ENCODE assay signal across 2 worm cellular contexts in the genomic region with DNA sequence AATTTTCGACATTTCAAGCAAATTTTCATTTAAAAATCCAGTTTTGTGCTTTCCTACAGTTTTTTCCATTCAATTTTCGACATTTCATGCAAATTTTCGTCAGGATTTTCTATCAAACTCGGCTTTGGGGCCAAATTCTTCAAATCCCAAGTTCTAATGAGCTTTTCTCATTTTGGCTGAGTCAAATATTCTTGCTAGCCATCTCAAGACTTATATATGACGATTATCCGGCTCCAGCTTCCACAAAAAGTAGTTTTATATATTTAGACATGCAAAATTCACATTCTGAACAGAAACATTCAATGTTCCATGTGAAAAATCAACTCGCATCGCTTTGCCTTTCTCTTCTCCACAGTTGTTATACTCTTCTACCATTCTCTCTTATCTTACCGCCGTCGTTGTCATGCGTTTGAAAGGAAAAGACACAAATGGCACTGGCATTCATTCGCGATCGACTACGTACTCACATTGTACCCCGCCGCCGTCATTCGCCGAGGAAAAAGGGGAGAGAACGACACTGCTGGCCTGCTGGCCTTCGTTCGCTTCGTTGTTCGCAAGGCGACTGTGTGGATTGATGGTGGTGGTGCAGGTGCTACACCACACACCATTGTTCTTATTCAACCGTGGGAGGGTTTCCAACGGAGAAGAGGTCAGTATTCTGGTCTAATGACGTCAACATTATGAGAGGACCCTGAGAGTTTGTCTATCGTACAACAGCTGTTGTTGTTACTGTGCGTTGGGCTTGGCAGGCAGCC.
TF ChIP-seq lines count a peak whose summit lies in the region.

No protein-coding gene starts in this region.

TF ChIP-seq in whole organism, L1 larva, 84 proteins besides CTCF, POLR2A, EP300 and RAD21 (continued from another document):
- TF ChIP-seq dsc-1 (tag; optimal IDR thresholded peaks at IDR 0.05; lab: Kevin White, UChicago) = no peak
- peak in 1 of 2 experiments; percentile 43 for TF ChIP-seq mdl-1 (tag; optimal IDR thresholded peaks at IDR 0.05; lab: Kevin White, UChicago)
- TF ChIP-seq mep-1 (tag; optimal IDR thresholded peaks at IDR 0.05; lab: Kevin White, UChicago) = peak; percentile 54
- no peak for TF ChIP-seq unc-30 (tag; optimal IDR thresholded peaks at IDR 0.05; lab: Kevin White, UChicago)
- no peak for TF ChIP-seq unc-62 (GFP tag; optimal IDR thresholded peaks at IDR 0.05; lab: Kevin White, UChicago)
- no peak for TF ChIP-seq lin-13 (GFP tag; optimal IDR thresholded peaks at IDR 0.05; lab: Kevin White, UChicago)
- TF ChIP-seq nhr-20 (tag; optimal IDR thresholded peaks at IDR 0.05; lab: Kevin White, UChicago) = peak; percentile 44
- no peak for TF ChIP-seq fkh-8 (tag; optimal IDR thresholded peaks at IDR 0.05; lab: Kevin White, UChicago)
- TF ChIP-seq ets-5 (GFP tag; IDR thresholded peaks at IDR 0.05; lab: Robert Waterston, UW) = no peak
- TF ChIP-seq nhr-19 (GFP tag; conservative IDR thresholded peaks at IDR 0.05; lab: Robert Waterston, UW) = no peak
- no peak for TF ChIP-seq C04F5.9 (tag; optimal IDR thresholded peaks at IDR 0.05; lab: Kevin White, UChicago)
- TF ChIP-seq unc-86 (tag; optimal IDR thresholded peaks at IDR 0.05; lab: Kevin White, UChicago) = no peak
- no peak for TF ChIP-seq efl-3 (GFP tag; optimal IDR thresholded peaks at IDR 0.05; lab: Kevin White, UChicago)
- TF ChIP-seq elt-3 (tag; optimal IDR thresholded peaks at IDR 0.05; lab: Kevin White, UChicago) = no peak
- peak; percentile 17 for TF ChIP-seq C16A3.4 (tag; optimal IDR thresholded peaks at IDR 0.05; lab: Kevin White, UChicago)
- TF ChIP-seq aly-2 (tag; optimal IDR thresholded peaks at IDR 0.05; lab: Kevin White, UChicago) = no peak
- TF ChIP-seq ces-1 (GFP tag; optimal IDR thresholded peaks at IDR 0.05; lab: Kevin White, UChicago) = no peak
- TF ChIP-seq lin-14 (GFP tag; optimal IDR thresholded peaks at IDR 0.05; lab: Kevin White, UChicago) = peak; percentile 68
- TF ChIP-seq fos-1 (tag; optimal IDR thresholded peaks at IDR 0.05; lab: Kevin White, UChicago) = no peak
- peak in 1 of 2 experiments; percentile 51 for TF ChIP-seq ztf-11 (tag; optimal IDR thresholded peaks at IDR 0.05; lab: Kevin White, UChicago)
- peak; percentile 77 for TF ChIP-seq blmp-1 (tag; optimal IDR thresholded peaks at IDR 0.05; lab: Kevin White, UChicago)
- TF ChIP-seq sup-37 (GFP tag; optimal IDR thresholded peaks at IDR 0.05; lab: Kevin White, UChicago) = no peak
- TF ChIP-seq C34B4.2 (tag; optimal IDR thresholded peaks at IDR 0.05; lab: Kevin White, UChicago) = no peak
- no peak for TF ChIP-seq zag-1 (tag; optimal IDR thresholded peaks at IDR 0.05; lab: Kevin White, UChicago)
- no peak for TF ChIP-seq sptf-1 (tag; optimal IDR thresholded peaks at IDR 0.05; lab: Kevin White, UChicago)
- no peak for TF ChIP-seq mef-2 (tag; optimal IDR thresholded peaks at IDR 0.05; lab: Kevin White, UChicago)
- peak; percentile 7 to 71 for TF ChIP-seq lin-35 (GFP tag; optimal IDR thresholded peaks at IDR 0.05; lab: Kevin White, UChicago)
- no peak for TF ChIP-seq nhr-85 (tag; lab: Kevin White, UChicago)
- no peak for TF ChIP-seq ztf-4 (tag; optimal IDR thresholded peaks at IDR 0.05; lab: Kevin White, UChicago)
- TF ChIP-seq efl-1 (optimal IDR thresholded peaks at IDR 0.05; lab: Kevin White, UChicago) = peak; percentile 26 to 41
- TF ChIP-seq efl-1 (GFP tag; optimal IDR thresholded peaks at IDR 0.05 in 1 of 2; lab: Kevin White, UChicago) = peak; percentile 39 to 95
- no peak for TF ChIP-seq pag-3 (tag; optimal IDR thresholded peaks at IDR 0.05; lab: Kevin White, UChicago; ENCODE audit: borderline replicate concordance, insufficient read depth)
- TF ChIP-seq sox-4 (tag; optimal IDR thresholded peaks at IDR 0.05; lab: Kevin White, UChicago) = no peak
- no peak for TF ChIP-seq hlh-17 (GFP tag; optimal IDR thresholded peaks at IDR 0.05; lab: Kevin White, UChicago; ENCODE audit: borderline replicate concordance)
- TF ChIP-seq nhr-76 (tag; optimal IDR thresholded peaks at IDR 0.05; lab: Kevin White, UChicago) = no peak
- TF ChIP-seq tbx-2 (tag; optimal IDR thresholded peaks at IDR 0.05; lab: Kevin White, UChicago) = no peak
TF ChIP-seq in whole organism, L1 larva: peak in this region for 13.

TF ChIP-seq in whole organism, young adult, 124 proteins besides CTCF, POLR2A, EP300 and RAD21 (continued from another document):
- TF ChIP-seq nhr-120 (GFP tag; IDR thresholded peaks at IDR 0.05; lab: Robert Waterston, UW) (no peak), hmg-1.2 (GFP tag; IDR thresholded peaks at IDR 0.05; lab: Robert Waterston, UW) (0 out of 2 replicates have a peak, but pooled peaks have one; percentile 26), him-1 (tag; optimal IDR thresholded peaks at IDR 0.05; lab: Kevin White, UChicago) (no peak), Y53G8AR.9 (GFP tag; conservative IDR thresholded peaks at IDR 0.05; lab: Robert Waterston, UW) (no peak), nhr-27 (tag; optimal IDR thresholded peaks at IDR 0.05; lab: Kevin White, UChicago) (no peak), ekl-4 (GFP tag; IDR thresholded peaks at IDR 0.05; lab: Robert Waterston, UW) (no peak), F10E7.11 (tag; optimal IDR thresholded peaks at IDR 0.05; lab: Kevin White, UChicago) (no peak), hrde-1 (tag; optimal IDR thresholded peaks at IDR 0.05; lab: Kevin White, UChicago; ENCODE audit: borderline replicate concordance) (no peak), nfya-2 (GFP tag; IDR thresholded peaks at IDR 0.05; lab: Robert Waterston, UW) (no peak), Y79H2A.3 (GFP tag; conservative IDR thresholded peaks at IDR 0.05; lab: Robert Waterston, UW) (0 out of 2 replicates have a peak, but pooled peaks have one; percentile 11), egrh-3 (GFP tag; IDR thresholded peaks at IDR 0.05; lab: Robert Waterston, UW) (peak; percentile 17; the same call in 1 of the 2 replicates), lin-54 (GFP tag; optimal IDR thresholded peaks at IDR 0.05; lab: Kevin White, UChicago) (peak; percentile 23), T07F8.4 (tag; optimal IDR thresholded peaks at IDR 0.05; lab: Kevin White, UChicago) (no peak), F23B12.7 (tag; optimal IDR thresholded peaks at IDR 0.05; lab: Kevin White, UChicago; ENCODE audit: insufficient read depth) (no peak), fkh-3 (tag; optimal IDR thresholded peaks at IDR 0.05; lab: Kevin White, UChicago) (no peak), F52B5.7 (tag; optimal IDR thresholded peaks at IDR 0.05; lab: Kevin White, UChicago) (no peak), unc-130 (GFP tag; optimal IDR thresholded peaks at IDR 0.05; lab: Kevin White, UChicago) (no peak), dpff-1 (tag; optimal IDR thresholded peaks at IDR 0.05; lab: Kevin White, UChicago) (no peak), sdz-38 (tag; optimal IDR thresholded peaks at IDR 0.05; lab: Kevin White, UChicago) (no peak), nhr-80 (tag; optimal IDR thresholded peaks at IDR 0.05; lab: Kevin White, UChicago) (peak; percentile 90), hlh-26 (GFP tag; conservative IDR thresholded peaks at IDR 0.05; lab: Robert Waterston, UW) (no peak), aptf-3 (GFP tag; IDR thresholded peaks at IDR 0.05; lab: Robert Waterston, UW) (no peak), nhr-179 (tag; optimal IDR thresholded peaks at IDR 0.05; lab: Kevin White, UChicago) (no peak), F57A8.1 (GFP tag; optimal IDR thresholded peaks at IDR 0.05; lab: Kevin White, UChicago) (no peak), ceh-100 (GFP tag; IDR thresholded peaks at IDR 0.05; lab: Robert Waterston, UW) (no peak), snpc-3.4 (tag; optimal IDR thresholded peaks at IDR 0.05; lab: Kevin White, UChicago) (no peak), tlf-1 (GFP tag; optimal IDR thresholded peaks at IDR 0.05; lab: Kevin White, UChicago) (no peak), akir-1 (GFP tag; optimal IDR thresholded peaks at IDR 0.05; lab: Kevin White, UChicago) (no peak), ets-4 (GFP tag; optimal IDR thresholded peaks at IDR 0.05; lab: Kevin White, UChicago) (peak; percentile 75), Y95B8A.8 (GFP tag; IDR thresholded peaks at IDR 0.05; lab: Robert Waterston, UW) (no peak), lin-26 (GFP tag; IDR thresholded peaks at IDR 0.05; lab: Robert Waterston, UW) (no peak), rec-8 (tag; optimal IDR thresholded peaks at IDR 0.05; lab: Kevin White, UChicago) (no peak), unc-62 (GFP tag; optimal IDR thresholded peaks at IDR 0.05; lab: Kevin White, UChicago) (peak; percentile 46), F39B2.1 (GFP tag; IDR thresholded peaks at IDR 0.05; lab: Robert Waterston, UW) (no peak), D2030.7 (GFP tag; IDR thresholded peaks at IDR 0.05; lab: Robert Waterston, UW) (no peak), nfyb-1 (GFP tag; IDR thresholded peaks at IDR 0.05; lab: Robert Waterston, UW) (peak; percentile 54; the same call in 1 of the 2 replicates), B0019.2 (GFP tag; conservative IDR thresholded peaks at IDR 0.05; lab: Robert Waterston, UW) (no peak), lir-1 (GFP tag; conservative IDR thresholded peaks at IDR 0.05; lab: Robert Waterston, UW) (no peak), pbrm-1 (GFP tag; IDR thresholded peaks at IDR 0.05; lab: Robert Waterston, UW) (no peak), ztf-26 (tag; optimal IDR thresholded peaks at IDR 0.05; lab: Kevin White, UChicago) (no peak), sptf-2 (GFP tag; optimal IDR thresholded peaks at IDR 0.05; lab: Kevin White, UChicago) (no peak), attf-3 (GFP tag; conservative IDR thresholded peaks at IDR 0.05; lab: Robert Waterston, UW) (no peak)
